Fruit fly (Drosophila melanogaster) whole organism, embryonic: ENCODE data around the gene Dic61B.

Experiments used
- Abd-B ChIP-seq: fragments of 200-800 bp; sonication (Bioruptor generic); optimal IDR thresholded peaks from 2 replicates; lab custom pipeline; 2018; ENCODE audit warnings: missing biosample characterization, mild to moderate bottlenecking, missing genetic modification characterization, moderate library complexity
- Antp ChIP-seq: fragments of 200-800 bp; sonication (Bioruptor generic); optimal IDR thresholded peaks from 3 replicates; lab custom pipeline; 2016; ENCODE audit warnings: missing biosample characterization, missing genetic modification characterization
- Atf3 ChIP-seq: fragments of 200-800 bp; sonication (Bioruptor generic); optimal IDR thresholded peaks from 3 replicates; lab custom pipeline; 2016; ENCODE audit warnings: missing biosample characterization, missing genetic modification characterization
- CG10431 ChIP-seq: fragments of 200-800 bp; sonication (Bioruptor generic); optimal IDR thresholded peaks from 3 replicates; lab custom pipeline; 2018; ENCODE audit warnings: missing biosample characterization, mild to moderate bottlenecking, missing genetic modification characterization
- CG10543 ChIP-seq: fragments of 200-800 bp; sonication (Bioruptor generic); optimal IDR thresholded peaks from 3 replicates; lab custom pipeline; 2017; ENCODE audit warnings: missing biosample characterization, mild to moderate bottlenecking, missing genetic modification characterization, moderate library complexity
- CG10979 ChIP-seq: fragments of 200-800 bp; sonication (Bioruptor generic); optimal IDR thresholded peaks from 2 replicates; lab custom pipeline; 2018; ENCODE audit warnings: missing biosample characterization, mild to moderate bottlenecking, missing genetic modification characterization, moderate library complexity
- CG11695 ChIP-seq: fragments of 200-800 bp; sonication (Bioruptor generic); IDR thresholded peaks from 3 replicates; pipeline ENCODE4 v1.3.6; 2022; ENCODE audit warnings: missing biosample characterization, missing genetic modification characterization
- CG12299 ChIP-seq: fragments of 200-800 bp; sonication (Bioruptor generic); optimal IDR thresholded peaks from 2 replicates; lab custom pipeline; 2018; ENCODE audit warnings: missing biosample characterization, mild to moderate bottlenecking, missing genetic modification characterization
- CG14965 ChIP-seq: fragments of 200-800 bp; sonication (Bioruptor generic); optimal IDR thresholded peaks from 2 replicates; lab custom pipeline; 2016; ENCODE audit warnings: missing biosample characterization, missing genetic modification characterization, borderline replicate concordance
- CG16863 ChIP-seq: fragments of 200-800 bp; sonication (Bioruptor generic); optimal IDR thresholded peaks from 3 replicates; lab custom pipeline; 2016; ENCODE audit warnings: missing biosample characterization, missing genetic modification characterization
- CG17829 ChIP-seq: fragments of 200-800 bp; optimal IDR thresholded peaks from 2 replicates; lab custom pipeline; 2019; ENCODE audit warnings: missing biosample characterization, mild to moderate bottlenecking, missing genetic modification characterization, moderate library complexity
- CG1832 ChIP-seq: fragments of 200-800 bp; sonication (Bioruptor generic); optimal IDR thresholded peaks from 2 replicates; lab custom pipeline; 2017; ENCODE audit warnings: missing biosample characterization, mild to moderate bottlenecking, missing genetic modification characterization, inconsistent platforms
- CG34422 ChIP-seq: fragments of 200-800 bp; sonication (Bioruptor generic); IDR thresholded peaks from 3 replicates; pipeline ENCODE4 v1.3.6; 2022; ENCODE audit warnings: missing biosample characterization, missing genetic modification characterization
- CG42726 ChIP-seq: fragments of 200-800 bp; sonication (Bioruptor generic); IDR thresholded peaks from 2 replicates; pipeline ENCODE4 v1.3.6; 2022; ENCODE audit warnings: missing biosample characterization, missing genetic modification characterization; ENCODE audit not compliant: partially characterized antibody
- CG4404 ChIP-seq: fragments of 200-800 bp; sonication (Bioruptor generic); IDR thresholded peaks from 2 replicates; pipeline ENCODE4 v1.3.6; 2022; ENCODE audit warnings: missing biosample characterization, missing genetic modification characterization
- CG4820 ChIP-seq: fragments of 200-800 bp; sonication (Bioruptor generic); optimal IDR thresholded peaks from 3 replicates; lab custom pipeline; 2016; ENCODE audit warnings: missing biosample characterization, missing genetic modification characterization
- CG9437 ChIP-seq: fragments of 200-800 bp; sonication (Bioruptor generic); optimal IDR thresholded peaks from 2 replicates; lab custom pipeline; 2018; ENCODE audit warnings: missing biosample characterization, mild to moderate bottlenecking, missing genetic modification characterization
- CG9797 ChIP-seq: fragments of 200-800 bp; sonication (Bioruptor generic); optimal IDR thresholded peaks from 3 replicates; lab custom pipeline; 2018; ENCODE audit warnings: missing biosample characterization, mild to moderate bottlenecking, missing genetic modification characterization
- CG9876 ChIP-seq: fragments of 200-800 bp; sonication (Bioruptor generic); optimal IDR thresholded peaks from 2 replicates; lab custom pipeline; 2016; ENCODE audit warnings: missing biosample characterization, missing genetic modification characterization
- Dbx ChIP-seq: fragments of 200-800 bp; sonication (Bioruptor generic); IDR thresholded peaks from 3 replicates; pipeline ENCODE4 v1.3.6; 2022; ENCODE audit warnings: missing biosample characterization, missing genetic modification characterization
- Drgx ChIP-seq: fragments of 200-800 bp; sonication (Bioruptor generic); IDR thresholded peaks from 2 replicates; pipeline ENCODE4 v1.3.6; 2022; ENCODE audit warnings: missing biosample characterization, missing genetic modification characterization
- Eip74EF ChIP-seq, 2 experiments: fragments of 200-800 bp in 1 of 2; fragments of >200 bp in 1 of 2; sonication (Bioruptor generic) in 1 of 2; optimal IDR thresholded peaks; 2 replicates each; lab custom pipeline; 2017 to 2019; ENCODE audit warnings: missing biosample characterization in 2 of 2, missing genetic modification characterization in 2 of 2, mild to moderate bottlenecking in 1 of 2, moderate library complexity in 1 of 2
- Fer2 ChIP-seq: fragments of 200-800 bp; sonication (Bioruptor generic); optimal IDR thresholded peaks from 2 replicates; lab custom pipeline; 2018; ENCODE audit warnings: missing biosample characterization, mild to moderate bottlenecking, missing genetic modification characterization, moderate library complexity
- Hmr ChIP-seq: fragments of 200-800 bp; sonication (Bioruptor generic); optimal IDR thresholded peaks from 3 replicates; lab custom pipeline; 2017; ENCODE audit warnings: mild to moderate bottlenecking, missing biosample characterization, missing genetic modification reagents, missing genetic modification characterization
- Kr ChIP-seq: fragments of 200-800 bp; sonication (Bioruptor generic); optimal IDR thresholded peaks from 2 replicates; lab custom pipeline; 2017; ENCODE audit warnings: missing biosample characterization, mild to moderate bottlenecking, missing genetic modification characterization
- NFAT ChIP-seq: fragments of 200-800 bp; sonication (Bioruptor generic); IDR thresholded peaks from 2 replicates; pipeline ENCODE4 v1.3.6; 2022; ENCODE audit warnings: missing biosample characterization, missing genetic modification characterization
- Opbp ChIP-seq: fragments of 200-800 bp; sonication (Bioruptor generic); IDR thresholded peaks from 3 replicates; pipeline ENCODE4 v1.3.6; 2022; ENCODE audit warnings: missing biosample characterization, missing genetic modification characterization; ENCODE audit not compliant: partially characterized antibody
- Rfx ChIP-seq: fragments of 200-800 bp; sonication (Bioruptor generic); IDR thresholded peaks from 2 replicates; pipeline ENCODE4 v1.3.6; 2022; ENCODE audit warnings: missing biosample characterization, missing genetic modification characterization
- Stat92E ChIP-seq, 3 experiments: fragments of >200 bp in 2 of 3; fragments of 200-800 bp in 1 of 3; sonication (Bioruptor generic) in 1 of 3; optimal IDR thresholded peaks; 2 replicates each; lab custom pipeline; 2017 to 2019; ENCODE audit warnings: missing biosample characterization in 3 of 3, missing genetic modification characterization in 3 of 3, mild to moderate bottlenecking in 1 of 3, moderate library complexity in 1 of 3
- Xbp1 ChIP-seq: fragments of 200-800 bp; sonication (Bioruptor generic); optimal IDR thresholded peaks from 3 replicates; lab custom pipeline; 2016; ENCODE audit warnings: missing biosample characterization, mild to moderate bottlenecking, missing genetic modification characterization
- ase ChIP-seq: fragments of 200-800 bp; sonication (Bioruptor generic); IDR thresholded peaks from 3 replicates; pipeline ENCODE4 v1.3.6; 2022; ENCODE audit warnings: missing biosample characterization, missing genetic modification characterization
- br ChIP-seq: fragments of >200 bp; optimal IDR thresholded peaks from 2 replicates; lab custom pipeline; 2017
- crol ChIP-seq: fragments of 200-800 bp; sonication (Bioruptor generic); IDR thresholded peaks from 2 replicates; pipeline ENCODE4 v1.3.6; 2022; ENCODE audit warnings: missing biosample characterization, missing genetic modification characterization
- dmrt11E ChIP-seq: fragments of 200-800 bp; sonication (Bioruptor generic); optimal IDR thresholded peaks from 3 replicates; lab custom pipeline; 2018; ENCODE audit warnings: missing biosample characterization, mild to moderate bottlenecking, missing genetic modification characterization, moderate library complexity
- jumu ChIP-seq: fragments of 200-800 bp; sonication (Bioruptor generic); optimal IDR thresholded peaks from 3 replicates; lab custom pipeline; 2016; ENCODE audit warnings: missing biosample characterization, missing genetic modification characterization
- kni ChIP-seq: fragments of 200-800 bp; sonication (Bioruptor generic); optimal IDR thresholded peaks from 3 replicates; lab custom pipeline; 2017; ENCODE audit warnings: mild to moderate bottlenecking, missing biosample characterization, missing genetic modification reagents, missing genetic modification characterization
- knrl ChIP-seq: fragments of 200-800 bp; sonication (Bioruptor generic); IDR thresholded peaks from 3 replicates; pipeline ENCODE4 v1.3.6; 2022; ENCODE audit warnings: missing biosample characterization, missing genetic modification characterization; ENCODE audit not compliant: partially characterized antibody
- nerfin-2 ChIP-seq: fragments of 200-800 bp; sonication (Bioruptor generic); IDR thresholded peaks from 2 replicates; pipeline ENCODE4 v1.3.6; 2022; ENCODE audit warnings: missing biosample characterization, missing genetic modification characterization; ENCODE audit not compliant: partially characterized antibody
- psq ChIP-seq: fragments of 200-800 bp; sonication (Bioruptor generic); optimal IDR thresholded peaks from 2 replicates; lab custom pipeline; 2017; ENCODE audit warnings: missing biosample characterization, missing genetic modification characterization
- salm ChIP-seq: fragments of 200-800 bp; sonication (Bioruptor generic); optimal IDR thresholded peaks from 2 replicates; lab custom pipeline; 2018; ENCODE audit warnings: missing biosample characterization, mild to moderate bottlenecking, missing genetic modification characterization
- seq ChIP-seq: fragments of 200-800 bp; sonication (Bioruptor generic); IDR thresholded peaks from 2 replicates; pipeline ENCODE4 v1.3.6; 2022; ENCODE audit warnings: missing biosample characterization, missing genetic modification characterization
- slbo ChIP-seq: fragments of 200-800 bp; sonication (Bioruptor generic); IDR thresholded peaks from 2 replicates; pipeline ENCODE4 v1.3.6; 2022; ENCODE audit warnings: missing biosample characterization, missing genetic modification characterization
- tin ChIP-seq: fragments of 200-800 bp; sonication (Bioruptor generic); optimal IDR thresholded peaks from 3 replicates; lab custom pipeline; 2016; ENCODE audit warnings: missing biosample characterization, missing genetic modification characterization
- ttk ChIP-seq: fragments of 200-800 bp; sonication (Bioruptor generic); IDR thresholded peaks from 2 replicates; pipeline ENCODE4 v2.1.2; 2022; ENCODE audit warnings: missing biosample characterization, missing genetic modification characterization
- tx ChIP-seq: fragments of 200-800 bp; sonication (Bioruptor generic); optimal IDR thresholded peaks from 2 replicates; lab custom pipeline; 2016; ENCODE audit warnings: missing biosample characterization, missing genetic modification characterization
- unc-4 ChIP-seq: fragments of 200-800 bp; sonication (Bioruptor generic); IDR thresholded peaks from 2 replicates; pipeline ENCODE4 v1.3.6; 2022; ENCODE audit warnings: missing biosample characterization, missing genetic modification characterization; ENCODE audit not compliant: partially characterized antibody
- wdn ChIP-seq: fragments of 200-800 bp; sonication (Bioruptor generic); IDR thresholded peaks from 2 replicates; pipeline ENCODE4 v1.3.6; 2022; ENCODE audit warnings: missing biosample characterization, missing genetic modification characterization
- wor ChIP-seq: fragments of 200-800 bp; sonication (Bioruptor generic); IDR thresholded peaks from 2 replicates; pipeline ENCODE4 v1.3.6; 2022; ENCODE audit warnings: missing biosample characterization, missing genetic modification characterization

Gene Dic61B

dm6 chr3L:199050-199745, 46.8 kb upstream of the Dic61B start (continued):
- TF ChIP-seq seq (0 out of 2 replicates have a peak, but pooled peaks have one; percentile 32), knrl (GFP tag; lab: Robert Waterston, UW) (peak; percentile 42; the same call in 2 of the 3 replicates), CG34422 (peak; percentile 98), CG9437 (no peak), NFAT (peak; percentile 31; the same call in 1 of the 2 replicates), tx (GFP tag; lab: Kevin White, UChicago) (peak; percentile 5), CG42726 (GFP tag; lab: Robert Waterston, UW) (peak; percentile 78; the same call in 1 of the 2 replicates), ttk (GFP tag; lab: Robert Waterston, UW) (peak; percentile 91), Hmr (GFP tag; lab: Kevin White, UChicago) (peak; percentile 36), CG9876 (peak; percentile 30), jumu (GFP tag; lab: Kevin White, UChicago) (peak; percentile 48), CG9797 (GFP tag; lab: Kevin White, UChicago) (peak; percentile 13), nerfin-2 (GFP tag; lab: Robert Waterston, UW) (peak; percentile 27; the same call in 1 of the 2 replicates), CG4820 (GFP tag; lab: Kevin White, UChicago) (peak; percentile 7), CG1832 (peak; percentile 99), Eip74EF (GFP tag; optimal IDR thresholded peaks at IDR 0.05; lab: Kevin White, UChicago) (no peak), wdn (GFP tag; lab: Robert Waterston, UW) (peak; percentile 43; the same call in 1 of the 2 replicates), Kr (GFP tag; lab: Kevin White, UChicago) (no peak), CG16863 (GFP tag; lab: Kevin White, UChicago) (no peak), tin (GFP tag; lab: Kevin White, UChicago) (peak; percentile 0), br (lab: Kevin White, UChicago) (no peak), salm (tag; lab: Kevin White, UChicago) (no peak), CG10431 (GFP tag; lab: Kevin White, UChicago) (peak; percentile 42), CG17829 (tag; lab: Kevin White, UChicago) (peak; percentile 25), unc-4 (no peak), Drgx (GFP tag; lab: Robert Waterston, UW) (0 out of 2 replicates have a peak, but pooled peaks have one; percentile 19), Fer2 (no peak), Stat92E (GFP tag; optimal IDR thresholded peaks at IDR 0.05; lab: Kevin White, UChicago) (peak in 1 of 3 experiments; percentile 23), Opbp (GFP tag; lab: Robert Waterston, UW) (peak; percentile 78), CG10979 (tag; lab: Kevin White, UChicago) (peak; percentile 3), CG10543 (GFP tag; lab: Kevin White, UChicago) (no peak), Rfx (GFP tag; lab: Robert Waterston, UW) (peak; percentile 52), Atf3 (peak; percentile 23), CG4404 (GFP tag; lab: Robert Waterston, UW) (peak; percentile 17; the same call in 1 of the 2 replicates), Abd-B (GFP tag; lab: Kevin White, UChicago) (peak; percentile 82), kni (GFP tag; lab: Kevin White, UChicago) (peak; percentile 13), wor (peak; percentile 51), ase (GFP tag; lab: Robert Waterston, UW) (peak; percentile 66; the same call in 2 of the 3 replicates), CG12299 (tag; lab: Kevin White, UChicago) (peak; percentile 13), slbo (GFP tag; lab: Robert Waterston, UW) (peak; percentile 62), psq (GFP tag; lab: Kevin White, UChicago) (no peak), Xbp1 (GFP tag; lab: Kevin White, UChicago) (no peak), dmrt11E (tag; lab: Kevin White, UChicago) (no peak), CG14965 (GFP tag; lab: Kevin White, UChicago) (no peak), crol (GFP tag; lab: Robert Waterston, UW) (peak; percentile 96), Dbx (peak; percentile 42; the same call in 1 of the 3 replicates), Antp (GFP tag; lab: Kevin White, UChicago) (peak; percentile 45), CG11695 (GFP tag; lab: Robert Waterston, UW) (peak; percentile 42; the same call in 1 of the 3 replicates)
